Worm (Caenorhabditis elegans): Measurements from ENCODE around the gene nstp-3.

ce11 chrV:5825478-5825877, 27.4 kb upstream of the nstp-3 start:
- TF ChIP-seq T22C8.4 (GFP tag; IDR thresholded peaks at IDR 0.05) (no peak), tab-1 (GFP tag; IDR thresholded peaks at IDR 0.05) (no peak), klf-2 (GFP tag; conservative IDR thresholded peaks at IDR 0.05) (no peak), flt-1 (GFP tag; IDR thresholded peaks at IDR 0.05) (no peak), cog-1 (tag; optimal IDR thresholded peaks at IDR 0.05) (no peak), ztf-29 (GFP tag; IDR thresholded peaks at IDR 0.05) (no peak), ref-1 (GFP tag; conservative IDR thresholded peaks at IDR 0.05) (no peak)

Measured in whole organism, midembryonic.